Fruit fly (Drosophila melanogaster) whole organism, embryonic: Measurements from ENCODE around the gene CG2493.

Source experiments
- Abd-B ChIP-seq: fragments of 200-800 bp; sonication (Bioruptor generic); optimal IDR thresholded peaks from 2 replicates; lab custom pipeline; 2018; ENCODE audit warnings: missing biosample characterization, mild to moderate bottlenecking, missing genetic modification characterization, moderate library complexity
- Asciz ChIP-seq: fragments of 200-800 bp; sonication (Bioruptor generic); optimal IDR thresholded peaks from 2 replicates; lab custom pipeline; 2017; ENCODE audit warnings: missing biosample characterization, mild to moderate bottlenecking, missing genetic modification characterization, missing genetic modification reagents
- Awh ChIP-seq: fragments of 200-800 bp; sonication (Bioruptor generic); IDR thresholded peaks from 2 replicates; pipeline ENCODE4, ENCODE4 v1.3.6; 2022; ENCODE audit warnings: missing biosample characterization, missing genetic modification characterization
- Bdp1 ChIP-seq: fragments of 200-800 bp; sonication (Bioruptor generic); optimal IDR thresholded peaks from 3 replicates; lab custom pipeline; 2016; ENCODE audit warnings: missing biosample characterization, missing genetic modification characterization
- CG10979 ChIP-seq: fragments of 200-800 bp; sonication (Bioruptor generic); optimal IDR thresholded peaks from 2 replicates; lab custom pipeline; 2018; ENCODE audit warnings: missing biosample characterization, mild to moderate bottlenecking, missing genetic modification characterization, moderate library complexity
- CG11247 ChIP-seq: fragments of 200-800 bp; sonication (Bioruptor generic); IDR thresholded peaks from 2 replicates; pipeline ENCODE4 v1.3.6; 2022; ENCODE audit warnings: missing biosample characterization, missing genetic modification characterization
- CG11398 ChIP-seq: fragments of 200-800 bp; sonication (Bioruptor generic); optimal IDR thresholded peaks from 2 replicates; lab custom pipeline; 2016; ENCODE audit warnings: missing biosample characterization, missing genetic modification characterization
- CG11456 ChIP-seq: fragments of 200-800 bp; sonication (Bioruptor generic); IDR thresholded peaks from 3 replicates; pipeline ENCODE4 v1.3.6; 2022; ENCODE audit warnings: missing biosample characterization, missing genetic modification characterization
- CG12219 ChIP-seq: fragments of 200-800 bp; sonication (Bioruptor generic); optimal IDR thresholded peaks from 3 replicates; lab custom pipeline; 2018; ENCODE audit warnings: missing biosample characterization, mild to moderate bottlenecking, missing genetic modification characterization
- CG17186 ChIP-seq: fragments of 200-800 bp; sonication (Bioruptor generic); optimal IDR thresholded peaks from 3 replicates; lab custom pipeline; 2017; ENCODE audit warnings: missing biosample characterization, missing genetic modification reagents, missing genetic modification characterization
- CG17328 ChIP-seq: fragments of 200-800 bp; sonication (Bioruptor generic); IDR thresholded peaks from 2 replicates; pipeline ENCODE4 v1.3.6; 2022; ENCODE audit warnings: missing biosample characterization, missing genetic modification characterization
- CG17829 ChIP-seq: fragments of 200-800 bp; optimal IDR thresholded peaks from 2 replicates; lab custom pipeline; 2019; ENCODE audit warnings: missing biosample characterization, mild to moderate bottlenecking, missing genetic modification characterization, moderate library complexity
- CG18011 ChIP-seq: fragments of 200-800 bp; sonication (Bioruptor generic); optimal IDR thresholded peaks from 2 replicates; lab custom pipeline; 2017; ENCODE audit warnings: missing biosample characterization, missing genetic modification characterization, mild to moderate bottlenecking, moderate library complexity, missing genotype
- CG18764 ChIP-seq: fragments of 200-800 bp; sonication (Bioruptor generic); optimal IDR thresholded peaks from 3 replicates; lab custom pipeline; 2016; ENCODE audit warnings: missing biosample characterization, missing genetic modification characterization
- CG2678 ChIP-seq: fragments of 200-800 bp; sonication (Bioruptor generic); optimal IDR thresholded peaks from 3 replicates; lab custom pipeline; 2019; ENCODE audit warnings: missing biosample characterization, mild to moderate bottlenecking, missing genetic modification characterization, moderate library complexity
- CG30431 ChIP-seq: fragments of 200-800 bp; sonication (Bioruptor generic); optimal IDR thresholded peaks from 2 replicates; lab custom pipeline; 2017; ENCODE audit warnings: missing biosample characterization, missing genetic modification characterization
- CG31365 ChIP-seq: fragments of 200-800 bp; sonication (Bioruptor generic); optimal IDR thresholded peaks from 2 replicates; lab custom pipeline; 2018; ENCODE audit warnings: missing biosample characterization, mild to moderate bottlenecking, missing genetic modification characterization
- CG31388 ChIP-seq: fragments of 200-800 bp; sonication (Bioruptor generic); optimal IDR thresholded peaks from 2 replicates; lab custom pipeline; 2016; ENCODE audit warnings: missing biosample characterization, missing genetic modification characterization
- CG34422 ChIP-seq: fragments of 200-800 bp; sonication (Bioruptor generic); IDR thresholded peaks from 3 replicates; pipeline ENCODE4 v1.3.6; 2022; ENCODE audit warnings: missing biosample characterization, missing genetic modification characterization
- CG3995 ChIP-seq: fragments of 200-800 bp; sonication (Bioruptor generic); optimal IDR thresholded peaks from 3 replicates; lab custom pipeline; 2016; ENCODE audit warnings: missing biosample characterization, missing genetic modification characterization
- CG4282 ChIP-seq: fragments of 200-800 bp; sonication (Bioruptor generic); optimal IDR thresholded peaks from 2 replicates; lab custom pipeline; 2016; ENCODE audit warnings: missing biosample characterization, missing genetic modification characterization
- CG6272 ChIP-seq: fragments of 200-800 bp; sonication (Bioruptor generic); IDR thresholded peaks from 2 replicates; pipeline ENCODE4 v1.3.6; 2022; ENCODE audit warnings: missing biosample characterization, missing genetic modification characterization
- CG6854 ChIP-seq: fragments of 200-800 bp; sonication (Bioruptor generic); optimal IDR thresholded peaks from 3 replicates; lab custom pipeline; 2017; ENCODE audit warnings: missing biosample characterization, mild to moderate bottlenecking, missing genetic modification characterization
- CG7556 ChIP-seq: fragments of 200-800 bp; sonication (Bioruptor generic); optimal IDR thresholded peaks from 2 replicates; lab custom pipeline; 2017; ENCODE audit warnings: missing biosample characterization, mild to moderate bottlenecking, missing genetic modification characterization
- CG8765 ChIP-seq: fragments of 200-800 bp; sonication (Bioruptor generic); IDR thresholded peaks from 2 replicates; pipeline ENCODE4 v1.3.6; 2022; ENCODE audit warnings: missing biosample characterization, missing genetic modification characterization
- CG9609 ChIP-seq: fragments of 200-800 bp; sonication (Bioruptor generic); optimal IDR thresholded peaks from 3 replicates; lab custom pipeline; 2016; ENCODE audit warnings: missing biosample characterization, missing genetic modification characterization
- CrebB ChIP-seq: fragments of 200-800 bp; sonication (Bioruptor generic); optimal IDR thresholded peaks from 3 replicates; lab custom pipeline; 2018; ENCODE audit warnings: missing biosample characterization, mild to moderate bottlenecking, missing genetic modification characterization
- Dip2 ChIP-seq: fragments of 200-800 bp; sonication (Bioruptor generic); IDR thresholded peaks from 2 replicates; pipeline ENCODE4 v1.3.6; 2022; ENCODE audit warnings: missing biosample characterization, missing genetic modification characterization
- Mes4 ChIP-seq: fragments of 200-800 bp; sonication (Bioruptor generic); optimal IDR thresholded peaks from 2 replicates; lab custom pipeline; 2016; ENCODE audit warnings: missing biosample characterization, missing genetic modification characterization
- Nf-YB ChIP-seq: fragments of 200-800 bp; sonication (Bioruptor generic); optimal IDR thresholded peaks from 3 replicates; lab custom pipeline; 2019; ENCODE audit warnings: missing biosample characterization, mild to moderate bottlenecking, missing genetic modification characterization, moderate library complexity
- NfI ChIP-seq: fragments of 200-800 bp; sonication (Bioruptor generic); optimal IDR thresholded peaks from 3 replicates; lab custom pipeline; 2018; ENCODE audit warnings: missing biosample characterization, mild to moderate bottlenecking, missing genetic modification characterization, moderate library complexity
- bsh ChIP-seq, 2 experiments: fragments of 200-800 bp; sonication (Bioruptor generic); optimal IDR thresholded peaks; 2 replicates each; lab custom pipeline; 2017 to 2018; ENCODE audit warnings: mild to moderate bottlenecking in 2 of 2, missing biosample characterization in 2 of 2, missing genetic modification characterization in 2 of 2, moderate library complexity in 1 of 2
- chif ChIP-seq, 2 experiments: fragments of 200-800 bp; sonication (Bioruptor generic); optimal IDR thresholded peaks; 3 replicates each; lab custom pipeline; 2016; ENCODE audit warnings: missing biosample characterization in 2 of 2, missing genetic modification characterization in 2 of 2
- chm ChIP-seq: fragments of 200-800 bp; sonication (Bioruptor generic); IDR thresholded peaks from 2 replicates; pipeline ENCODE4 v1.3.6; 2022; ENCODE audit warnings: missing biosample characterization, missing genetic modification characterization
- ewg ChIP-seq: fragments of 200-800 bp; sonication (Bioruptor generic); optimal IDR thresholded peaks from 3 replicates; lab custom pipeline; 2017; ENCODE audit warnings: mild to moderate bottlenecking, missing biosample characterization, missing genetic modification reagents, missing genetic modification characterization
- fd64A ChIP-seq: fragments of 200-800 bp; sonication (Bioruptor generic); optimal IDR thresholded peaks from 3 replicates; lab custom pipeline; 2018; ENCODE audit warnings: missing biosample characterization, mild to moderate bottlenecking, missing genetic modification characterization
- ftz-f1 ChIP-seq: fragments of 200-800 bp; sonication (Bioruptor generic); optimal IDR thresholded peaks from 2 replicates; lab custom pipeline; 2016; ENCODE audit warnings: missing biosample characterization, missing genetic modification characterization
- gem ChIP-seq: fragments of 200-800 bp; sonication (Bioruptor generic); optimal IDR thresholded peaks from 2 replicates; lab custom pipeline; 2019; ENCODE audit warnings: missing biosample characterization, mild to moderate bottlenecking, missing genetic modification characterization, moderate library complexity
- klu ChIP-seq: fragments of 200-800 bp; sonication (Bioruptor generic); IDR thresholded peaks from 2 replicates; pipeline ENCODE4 v1.3.6; 2022; ENCODE audit warnings: missing biosample characterization, missing genetic modification characterization
- luna ChIP-seq: fragments of 200-800 bp; sonication (Bioruptor generic); optimal IDR thresholded peaks from 2 replicates; lab custom pipeline; 2016; ENCODE audit warnings: missing biosample characterization, missing genetic modification characterization
- mld ChIP-seq: fragments of 200-800 bp; sonication (Bioruptor generic); IDR thresholded peaks from 3 replicates; pipeline ENCODE4 v1.3.6; 2022; ENCODE audit warnings: missing biosample characterization, missing genetic modification characterization; ENCODE audit not compliant: partially characterized antibody
- peb ChIP-seq: fragments of 200-800 bp; sonication (Bioruptor generic); IDR thresholded peaks from 2 replicates; pipeline ENCODE4 v1.3.6; 2022; ENCODE audit warnings: missing biosample characterization, missing genetic modification characterization
- pho ChIP-seq: fragments of 200-800 bp; sonication (Bioruptor generic); optimal IDR thresholded peaks from 2 replicates; lab custom pipeline; 2016; ENCODE audit warnings: missing biosample characterization, missing genetic modification characterization
- ranshi ChIP-seq: fragments of 200-800 bp; sonication (Bioruptor generic); IDR thresholded peaks from 2 replicates; pipeline ENCODE4 v1.3.6; 2022; ENCODE audit warnings: missing biosample characterization, missing genetic modification characterization
- run ChIP-seq: fragments of 200-800 bp; sonication (Bioruptor generic); optimal IDR thresholded peaks from 3 replicates; lab custom pipeline; 2018; ENCODE audit warnings: missing biosample characterization, mild to moderate bottlenecking, missing genetic modification characterization
- sob ChIP-seq: fragments of 200-800 bp; sonication (Bioruptor generic); IDR thresholded peaks from 2 replicates; pipeline ENCODE4 v1.3.6; 2022; ENCODE audit warnings: missing biosample characterization, missing genetic modification characterization
- ssp ChIP-seq: fragments of 200-800 bp; sonication (Bioruptor generic); IDR thresholded peaks from 2 replicates; pipeline ENCODE4 v1.3.6; 2022; ENCODE audit warnings: missing biosample characterization, missing genetic modification characterization
- stwl ChIP-seq: fragments of 200-800 bp; sonication (Bioruptor generic); optimal IDR thresholded peaks from 3 replicates; lab custom pipeline; 2018; ENCODE audit warnings: missing biosample characterization, mild to moderate bottlenecking, missing genetic modification characterization, moderate library complexity
- tna ChIP-seq: fragments of 200-800 bp; sonication (Bioruptor generic); IDR thresholded peaks from 2 replicates; pipeline ENCODE4 v1.3.6; 2022; ENCODE audit warnings: missing biosample characterization, missing genetic modification characterization; ENCODE audit not compliant: partially characterized antibody
- wek ChIP-seq: fragments of 200-800 bp; sonication (Bioruptor generic); optimal IDR thresholded peaks from 3 replicates; lab custom pipeline; 2018; ENCODE audit warnings: missing biosample characterization, mild to moderate bottlenecking, missing genetic modification characterization, moderate library complexity
- yki ChIP-seq: fragments of >200 bp; optimal IDR thresholded peaks from 3 replicates; lab custom pipeline; 2018

CG2493 gene

DNA sequence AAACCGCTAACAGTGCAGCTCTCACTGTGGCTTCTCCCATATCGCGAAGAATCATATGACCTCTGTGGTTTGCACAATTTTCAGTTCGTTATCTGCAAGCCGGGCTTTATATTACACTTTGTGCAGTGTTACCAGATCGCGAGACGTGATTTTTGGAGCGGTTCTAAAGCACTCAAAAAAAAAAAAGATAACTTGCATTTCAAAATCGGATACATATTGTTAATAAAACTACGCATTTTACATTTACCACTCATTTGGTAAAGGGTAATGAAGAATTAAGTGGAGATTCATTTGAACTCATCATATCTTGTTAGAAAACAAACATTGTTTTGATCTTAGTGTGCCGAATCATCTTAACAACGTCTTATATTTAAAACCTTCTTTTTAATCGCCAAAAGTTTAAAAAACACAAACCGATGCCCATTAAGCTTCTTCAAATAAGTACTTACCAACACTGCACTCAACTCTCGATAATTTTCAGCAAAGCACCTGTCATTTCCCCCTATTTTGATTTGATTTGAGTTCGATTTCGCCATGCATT, at the start of gene CG2493 (continued):
- no peak for TF ChIP-seq Dip2 (GFP tag; lab: Robert Waterston, UW)
- TF ChIP-seq run (tag; lab: Kevin White, UChicago), result no peak
- TF ChIP-seq CG8765 (GFP tag; lab: Robert Waterston, UW), result no peak
- TF ChIP-seq NfI (GFP tag; lab: Kevin White, UChicago), result no peak
- peak; percentile 43 for TF ChIP-seq CG3995 (GFP tag; lab: Kevin White, UChicago)
- no peak for TF ChIP-seq CG9609 (GFP tag; lab: Kevin White, UChicago)
- no peak for TF ChIP-seq chif (GFP tag; optimal IDR thresholded peaks at IDR 0.05; lab: Kevin White, UChicago)
- TF ChIP-seq CG18764 (GFP tag; lab: Kevin White, UChicago), result peak; percentile 16
- no peak for TF ChIP-seq yki (lab: Kevin White, UChicago)
- TF ChIP-seq CG10979 (tag; lab: Kevin White, UChicago), result peak; percentile 48
- no peak for TF ChIP-seq CG30431
- TF ChIP-seq CG4282 (GFP tag; lab: Kevin White, UChicago), result no peak
- TF ChIP-seq gem (tag; lab: Kevin White, UChicago), result no peak
- TF ChIP-seq Bdp1 (GFP tag; lab: Kevin White, UChicago), result no peak
- no peak for TF ChIP-seq luna (GFP tag; lab: Kevin White, UChicago)
- TF ChIP-seq CG12219 (GFP tag; lab: Kevin White, UChicago), result no peak
- no peak for TF ChIP-seq CG18011 (GFP tag; lab: Kevin White, UChicago)
- no peak for TF ChIP-seq peb
- no peak for TF ChIP-seq ranshi (GFP tag; lab: Robert Waterston, UW)
- no peak for TF ChIP-seq CG6854
- TF ChIP-seq Mes4 (GFP tag; lab: Kevin White, UChicago), result no peak
- peak; percentile 52 for TF ChIP-seq stwl (tag; lab: Kevin White, UChicago)
- TF ChIP-seq ssp (GFP tag; lab: Robert Waterston, UW), result no peak
- peak; percentile 45 for TF ChIP-seq CG17186 (GFP tag; lab: Kevin White, UChicago)
- no peak for TF ChIP-seq CG11247 (GFP tag; lab: Robert Waterston, UW)
- TF ChIP-seq ewg (GFP tag; lab: Kevin White, UChicago), result no peak
- TF ChIP-seq wek (GFP tag; lab: Kevin White, UChicago), result no peak
- no peak for TF ChIP-seq CG2678
- TF ChIP-seq mld, result no peak
- no peak for TF ChIP-seq ftz-f1 (GFP tag; lab: Kevin White, UChicago)
- TF ChIP-seq chm (GFP tag; lab: Robert Waterston, UW), result no peak
- no peak for TF ChIP-seq CrebB (tag; lab: Kevin White, UChicago)
- TF ChIP-seq CG11456 (GFP tag; lab: Robert Waterston, UW), result 0 out of 3 replicates have a peak, but pooled peaks have one; percentile 7
- TF ChIP-seq tna, result no peak
- no peak for TF ChIP-seq CG31388
- peak; percentile 57 for TF ChIP-seq CG17829
- TF ChIP-seq Nf-YB, result no peak
- peak; percentile 59; the same call in 1 of the 2 replicates for TF ChIP-seq sob (GFP tag; lab: Robert Waterston, UW)
- no peak for TF ChIP-seq fd64A (GFP tag; lab: Kevin White, UChicago)
- TF ChIP-seq CG6272 (GFP tag; lab: Robert Waterston, UW), result no peak
- TF ChIP-seq Abd-B (GFP tag; lab: Kevin White, UChicago), result peak; percentile 23
- no peak; the same call in 1 of the 2 replicates for TF ChIP-seq klu
- TF ChIP-seq Awh (GFP tag; lab: Robert Waterston, UW), result no peak
- TF ChIP-seq CG17328, result no peak
- no peak for TF ChIP-seq CG7556 (GFP tag; lab: Kevin White, UChicago)
- no peak for TF ChIP-seq pho (GFP tag; lab: Kevin White, UChicago)
- 0 out of 3 replicates have a peak, but pooled peaks have one; percentile 39 for TF ChIP-seq CG34422 (GFP tag; lab: Robert Waterston, UW)
- TF ChIP-seq Asciz (GFP tag; lab: Kevin White, UChicago), result peak; percentile 38
- no peak for TF ChIP-seq CG31365 (tag; lab: Kevin White, UChicago)
- no peak for TF ChIP-seq bsh (GFP tag; optimal IDR thresholded peaks at IDR 0.05; lab: Kevin White, UChicago)
- TF ChIP-seq CG11398 (GFP tag; lab: Kevin White, UChicago), result no peak
